Fruit fly (Drosophila melanogaster) whole organism, prepupa: Measurements from ENCODE around the gene CG5715.
A peak's percentile ranks its signal among the peaks of the same experiment; 100 is the strongest.

Experiments
- CG10631 ChIP-seq: fragments of 200-800 bp; sonication (Bioruptor generic); optimal IDR thresholded peaks from 2 replicates; lab custom pipeline; 2016; ENCODE audit warnings: missing biosample characterization, missing genetic modification characterization
- CG10669 ChIP-seq: fragments of 200-800 bp; sonication (Bioruptor generic); optimal IDR thresholded peaks from 3 replicates; lab custom pipeline; 2018; ENCODE audit warnings: missing biosample characterization, mild to moderate bottlenecking, missing genetic modification characterization, moderate library complexity
- CG11294 ChIP-seq: fragments of 200-800 bp; sonication (Bioruptor generic); IDR thresholded peaks from 2 replicates; pipeline ENCODE4 v1.3.6; 2022; ENCODE audit warnings: missing biosample characterization, missing genetic modification characterization
- CG11762 ChIP-seq: fragments of 200-800 bp; sonication (Bioruptor generic); optimal IDR thresholded peaks from 3 replicates; lab custom pipeline; 2016; ENCODE audit warnings: missing biosample characterization, missing genetic modification characterization; ENCODE audit not compliant: insufficient read depth
- CG15336 ChIP-seq: fragments of 200-800 bp; sonication (Bioruptor generic); IDR thresholded peaks from 2 replicates; pipeline ENCODE4 v1.3.6; 2022; ENCODE audit warnings: missing biosample characterization, missing genetic modification characterization
- CG1621 ChIP-seq: fragments of 200-800 bp; sonication (Bioruptor generic); optimal IDR thresholded peaks from 3 replicates; lab custom pipeline; 2018; ENCODE audit warnings: missing biosample characterization, mild to moderate bottlenecking, missing genetic modification characterization
- CG16779 ChIP-seq: fragments of 200-800 bp; sonication (Bioruptor generic); optimal IDR thresholded peaks from 3 replicates; lab custom pipeline; 2017; ENCODE audit warnings: missing biosample characterization, mild to moderate bottlenecking, missing genetic modification characterization
- CG3032 ChIP-seq: fragments of 200-800 bp; optimal IDR thresholded peaks from 2 replicates; lab custom pipeline; 2019; ENCODE audit warnings: missing biosample characterization, mild to moderate bottlenecking, missing genetic modification characterization, moderate library complexity
- CG31627 ChIP-seq: fragments of 200-800 bp; sonication (Bioruptor generic); optimal IDR thresholded peaks from 3 replicates; lab custom pipeline; 2016; ENCODE audit warnings: missing biosample characterization, missing genetic modification characterization
- CG32006 ChIP-seq: fragments of 200-800 bp; sonication (Bioruptor generic); optimal IDR thresholded peaks from 3 replicates; lab custom pipeline; 2017; ENCODE audit warnings: missing biosample characterization, mild to moderate bottlenecking, missing genetic modification characterization
- CG34406 ChIP-seq: fragments of 200-800 bp; sonication (Bioruptor generic); optimal IDR thresholded peaks from 3 replicates; lab custom pipeline; 2016; ENCODE audit warnings: missing biosample characterization, missing genetic modification characterization
- CG3919 ChIP-seq: fragments of 200-800 bp; sonication (Bioruptor generic); optimal IDR thresholded peaks from 3 replicates; lab custom pipeline; 2016; ENCODE audit warnings: missing biosample characterization, missing genetic modification characterization
- CG6163 ChIP-seq: fragments of 200-800 bp; sonication (Bioruptor generic); IDR thresholded peaks from 3 replicates; pipeline ENCODE4 v1.3.6; 2022; ENCODE audit warnings: missing biosample characterization, missing genetic modification characterization
- CG6792 ChIP-seq: fragments of 200-800 bp; sonication (Bioruptor generic); optimal IDR thresholded peaks from 3 replicates; lab custom pipeline; 2016; ENCODE audit warnings: missing biosample characterization, missing genetic modification characterization
- CG6808 ChIP-seq: fragments of 200-800 bp; sonication (Bioruptor generic); optimal IDR thresholded peaks from 3 replicates; lab custom pipeline; 2017; ENCODE audit warnings: missing biosample characterization, missing genetic modification characterization, mild to moderate bottlenecking, moderate library complexity, missing genetic modification reagents
- CG6854 ChIP-seq: fragments of 200-800 bp; sonication (Bioruptor generic); optimal IDR thresholded peaks from 2 replicates; lab custom pipeline; 2017; ENCODE audit warnings: missing biosample characterization, mild to moderate bottlenecking, missing genetic modification characterization
- CG7368 ChIP-seq: fragments of 200-800 bp; sonication (Bioruptor generic); optimal IDR thresholded peaks from 3 replicates; lab custom pipeline; 2016; ENCODE audit warnings: missing biosample characterization, missing genetic modification characterization
- CG8119 ChIP-seq: fragments of 200-800 bp; sonication (Bioruptor generic); IDR thresholded peaks from 3 replicates; pipeline ENCODE4 v1.3.6; 2022; ENCODE audit warnings: missing biosample characterization, missing genetic modification characterization
- CG8319 ChIP-seq: fragments of 200-800 bp; sonication (Bioruptor generic); optimal IDR thresholded peaks from 3 replicates; lab custom pipeline; 2016; ENCODE audit warnings: missing biosample characterization, missing genetic modification characterization
- Eip75B ChIP-seq: fragments of 200-800 bp; sonication (Bioruptor generic); optimal IDR thresholded peaks from 3 replicates; lab custom pipeline; 2016; ENCODE audit warnings: missing biosample characterization, missing genetic modification characterization
- Eip93F ChIP-seq: fragments of 200-800 bp; sonication (Bioruptor generic); optimal IDR thresholded peaks from 2 replicates; lab custom pipeline; 2016; ENCODE audit warnings: missing biosample characterization, mild to moderate bottlenecking, missing genetic modification characterization
- Ets21C ChIP-seq: fragments of 200-800 bp; sonication (Bioruptor generic); optimal IDR thresholded peaks from 3 replicates; lab custom pipeline; 2016; ENCODE audit warnings: missing biosample characterization, missing genetic modification characterization
- Ets96B ChIP-seq: fragments of 200-800 bp; optimal IDR thresholded peaks from 2 replicates; lab custom pipeline; 2019; ENCODE audit warnings: missing biosample characterization, mild to moderate bottlenecking, missing genetic modification characterization, moderate library complexity
- Gug ChIP-seq: fragments of 200-800 bp; sonication (Bioruptor generic); IDR thresholded peaks from 2 replicates; pipeline ENCODE4 v1.3.6; 2022; ENCODE audit warnings: missing biosample characterization, missing genetic modification characterization
- Hr38 ChIP-seq: sonication (Bioruptor generic); optimal IDR thresholded peaks from 2 replicates; lab custom pipeline; 2016; ENCODE audit warnings: missing biosample characterization, missing genetic modification characterization
- Hr4 ChIP-seq: fragments of 200-800 bp; sonication (Bioruptor generic); optimal IDR thresholded peaks from 3 replicates; lab custom pipeline; 2016; ENCODE audit warnings: missing biosample characterization, missing genetic modification characterization
- Lpt ChIP-seq: fragments of 200-800 bp; sonication (Bioruptor generic); optimal IDR thresholded peaks from 3 replicates; lab custom pipeline; 2016; ENCODE audit warnings: missing biosample characterization, missing genetic modification characterization
- Met ChIP-seq: fragments of 200-800 bp; sonication (Bioruptor generic); optimal IDR thresholded peaks from 3 replicates; lab custom pipeline; 2016; ENCODE audit warnings: missing biosample characterization, missing genetic modification characterization
- Smox ChIP-seq: fragments of 200-800 bp; sonication (Bioruptor generic); optimal IDR thresholded peaks from 3 replicates; lab custom pipeline; 2016; ENCODE audit warnings: missing biosample characterization, missing genetic modification characterization
- Sox102F ChIP-seq: fragments of 200-800 bp; sonication (Bioruptor generic); optimal IDR thresholded peaks from 2 replicates; lab custom pipeline; 2016; ENCODE audit warnings: missing biosample characterization, mild to moderate bottlenecking, missing genetic modification characterization
- Sox14 ChIP-seq: fragments of 200-800 bp; sonication (Bioruptor generic); optimal IDR thresholded peaks from 3 replicates; lab custom pipeline; 2016; ENCODE audit warnings: missing biosample characterization, missing genetic modification characterization
- Sox15 ChIP-seq: fragments of 200-800 bp; sonication (Bioruptor generic); optimal IDR thresholded peaks from 3 replicates; lab custom pipeline; 2016; ENCODE audit warnings: missing biosample characterization, missing genetic modification characterization
- acj6 ChIP-seq: fragments of 200-800 bp; sonication (Bioruptor generic); optimal IDR thresholded peaks from 3 replicates; lab custom pipeline; 2016; ENCODE audit warnings: missing biosample characterization, missing genetic modification characterization
- dac ChIP-seq: fragments of 200-800 bp; sonication (Bioruptor generic); optimal IDR thresholded peaks from 2 replicates; lab custom pipeline; 2017; ENCODE audit warnings: missing biosample characterization, mild to moderate bottlenecking, missing genetic modification characterization
- dsx ChIP-seq: fragments of 200-800 bp; optimal IDR thresholded peaks from 3 replicates; lab custom pipeline; 2019; ENCODE audit warnings: missing biosample characterization, mild to moderate bottlenecking, missing genetic modification characterization, moderate library complexity; ENCODE audit not compliant: poor library complexity, severe bottlenecking
- eg ChIP-seq: fragments of 200-800 bp; sonication (Bioruptor generic); IDR thresholded peaks from 3 replicates; pipeline ENCODE4 v1.3.6; 2022; ENCODE audit warnings: missing biosample characterization, missing genetic modification characterization
- esn ChIP-seq: fragments of 200-800 bp; sonication (Bioruptor generic); optimal IDR thresholded peaks from 2 replicates; lab custom pipeline; 2016; ENCODE audit warnings: missing biosample characterization, mild to moderate bottlenecking, missing genetic modification characterization, moderate library complexity
- fd85E ChIP-seq: fragments of 200-800 bp; sonication (Bioruptor generic); optimal IDR thresholded peaks from 3 replicates; lab custom pipeline; 2016; ENCODE audit warnings: missing biosample characterization, missing genetic modification characterization
- fkh ChIP-seq: fragments of 200-800 bp; sonication (Bioruptor generic); optimal IDR thresholded peaks from 3 replicates; lab custom pipeline; 2017; ENCODE audit warnings: missing biosample characterization, mild to moderate bottlenecking, missing genetic modification characterization, moderate library complexity
- lz ChIP-seq: fragments of 200-800 bp; sonication (Bioruptor generic); optimal IDR thresholded peaks from 3 replicates; lab custom pipeline; 2016; ENCODE audit warnings: missing biosample characterization, missing genetic modification characterization
- pdm3 ChIP-seq: fragments of 200-800 bp; sonication (Bioruptor generic); optimal IDR thresholded peaks from 3 replicates; lab custom pipeline; 2016; ENCODE audit warnings: missing biosample characterization, missing genetic modification characterization
- spab ChIP-seq: fragments of 200-800 bp; sonication (Bioruptor generic); optimal IDR thresholded peaks from 2 replicates; lab custom pipeline; 2017; ENCODE audit warnings: missing biosample characterization, mild to moderate bottlenecking, missing genetic modification characterization, missing genetic modification reagents
- topi ChIP-seq: fragments of 200-800 bp; sonication (Bioruptor generic); optimal IDR thresholded peaks from 3 replicates; lab custom pipeline; 2016; ENCODE audit warnings: missing biosample characterization, missing genetic modification characterization
- vri ChIP-seq: fragments of 200-800 bp; sonication (Bioruptor generic); optimal IDR thresholded peaks from 3 replicates; lab custom pipeline; 2016; ENCODE audit warnings: missing biosample characterization, mild to moderate bottlenecking, missing genetic modification characterization

The CG5715 gene

dm6 chr3R:24294784-24295555 is 771 bp upstream of the CG5715 start, which contains the start of gene crb (continued):
- TF ChIP-seq CG16779 (tag; lab: Kevin White, UChicago), result peak; percentile 61
- TF ChIP-seq CG8119 (GFP tag; lab: Robert Waterston, UW), result no peak
- TF ChIP-seq CG6854 (GFP tag; lab: Kevin White, UChicago), result peak; percentile 45
- TF ChIP-seq Sox15, result no peak
- no peak for TF ChIP-seq Lpt (GFP tag; lab: Kevin White, UChicago)
- peak; percentile 37; the same call in 1 of the 3 replicates for TF ChIP-seq CG6163 (GFP tag; lab: Robert Waterston, UW)
- peak; percentile 67 for TF ChIP-seq Sox14 (GFP tag; lab: Kevin White, UChicago)
- peak; percentile 38 for TF ChIP-seq CG31627 (GFP tag; lab: Kevin White, UChicago)
- TF ChIP-seq pdm3, result peak; percentile 42
- TF ChIP-seq topi, result peak; percentile 35

- no peak for TF ChIP-seq CG6854 (GFP tag; lab: Kevin White, UChicago)
- peak; percentile 50 for TF ChIP-seq fkh (GFP tag; lab: Kevin White, UChicago)
- no peak for TF ChIP-seq CG6808 (GFP tag; lab: Kevin White, UChicago)
These were observed 1.0 kb downstream of the CG5715 start for dm6 chr3R:24293171-24293570.

DNA sequence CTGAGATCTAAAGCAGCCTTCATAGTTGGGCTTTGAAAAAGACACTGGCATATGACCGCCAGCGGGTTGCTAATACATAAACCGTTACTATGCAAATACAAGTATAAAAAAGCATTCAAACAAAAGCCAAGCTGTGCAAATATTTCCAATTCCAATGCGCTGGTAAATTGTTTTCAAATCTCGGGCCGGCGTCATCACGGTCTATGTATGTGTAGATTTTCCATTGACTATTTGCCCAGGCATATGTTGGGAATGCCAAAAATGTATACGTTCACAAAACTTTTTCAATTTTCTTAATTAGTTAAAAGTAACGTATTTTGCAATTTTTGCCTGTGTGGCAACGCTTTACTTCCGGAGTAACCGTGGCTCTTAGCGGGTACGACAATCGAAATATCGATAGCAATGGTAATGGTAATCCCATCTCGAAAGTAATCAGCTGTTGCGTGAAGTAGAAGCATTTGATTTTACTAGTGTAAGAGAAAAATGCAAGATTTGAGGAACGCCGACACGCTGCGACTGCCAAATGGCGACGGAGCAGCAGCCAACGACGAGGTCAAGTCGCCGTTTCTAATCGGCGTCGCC is 4.3 kb downstream of the CG5715 start, which contains the start of the genes CG34290 and Uck:
Gene CG34290 (minus strand): TSS at position 51 of the 582 bp plus-strand sequence.
Gene Uck (plus strand): TSS at position 405 of the 582 bp plus-strand sequence.
- TF ChIP-seq Eip93F (no peak), Gug (no peak), CG3919 (peak; percentile 76), CG32006 (no peak), Smox (GFP tag; lab: Kevin White, UChicago) (no peak), CG10669 (GFP tag; lab: Kevin White, UChicago) (peak; percentile 52), dac (GFP tag; lab: Kevin White, UChicago) (no peak), CG6792 (GFP tag; lab: Kevin White, UChicago) (peak; percentile 48), topi (peak; percentile 62), CG8319 (GFP tag; lab: Kevin White, UChicago) (no peak), Eip75B (GFP tag; lab: Kevin White, UChicago) (peak; percentile 50), pdm3 (no peak), spab (GFP tag; lab: Kevin White, UChicago) (peak; percentile 33), CG3032 (tag; lab: Kevin White, UChicago) (peak; percentile 39), Hr4 (GFP tag; lab: Kevin White, UChicago) (peak; percentile 14), CG11762 (GFP tag; lab: Kevin White, UChicago) (peak; percentile 18), Ets96B (tag; lab: Kevin White, UChicago) (peak; percentile 28), vri (GFP tag; lab: Kevin White, UChicago) (peak; percentile 54), Met (GFP tag; lab: Kevin White, UChicago) (no peak), Hr38 (GFP tag; lab: Kevin White, UChicago) (no peak), Sox15 (no peak), CG1621 (tag; lab: Kevin White, UChicago) (peak; percentile 65), lz (GFP tag; lab: Kevin White, UChicago) (peak; percentile 66), CG7368 (GFP tag; lab: Kevin White, UChicago) (peak; percentile 40), CG6808 (GFP tag; lab: Kevin White, UChicago) (peak; percentile 51), CG10631 (peak; percentile 6), CG11294 (GFP tag; lab: Robert Waterston, UW) (no peak), acj6 (GFP tag; lab: Kevin White, UChicago) (peak; percentile 46), CG6854 (GFP tag; lab: Kevin White, UChicago) (peak; percentile 53), CG31627 (GFP tag; lab: Kevin White, UChicago) (peak; percentile 51), CG15336 (GFP tag; lab: Robert Waterston, UW) (no peak), CG6163 (GFP tag; lab: Robert Waterston, UW) (peak; percentile 75), Sox14 (GFP tag; lab: Kevin White, UChicago) (peak; percentile 52), eg (GFP tag; lab: Robert Waterston, UW) (peak; percentile 56), CG34406 (GFP tag; lab: Kevin White, UChicago) (peak; percentile 35), dsx (peak; percentile 34), esn (GFP tag; lab: Kevin White, UChicago) (peak; percentile 74), Ets21C (no peak), Sox102F (GFP tag; lab: Kevin White, UChicago) (peak; percentile 47), fd85E (no peak), CG16779 (tag; lab: Kevin White, UChicago) (no peak)
